Worm (Caenorhabditis elegans): ENCODE results near the gene fbxa-118.

The fbxa-118 gene

ce11 chrV:19771660-19772059, 5.5 kb downstream of the fbxa-118 start, which contains the start of gene M162.15:
M162.15 (minus strand) TSS chrV:19771760.
- TF ChIP-seq drap-1 (GFP tag; optimal IDR thresholded peaks at IDR 0.05) (no peak), tbx-8 (GFP tag; optimal IDR thresholded peaks at IDR 0.05) (no peak), unc-120 (tag; optimal IDR thresholded peaks at IDR 0.05; ENCODE audit: poor library complexity, severe bottlenecking) (no peak), snpc-4 (tag; optimal IDR thresholded peaks at IDR 0.05) (no peak), bed-3 (GFP tag; optimal IDR thresholded peaks at IDR 0.05) (no peak), mls-2 (tag; optimal IDR thresholded peaks at IDR 0.05) (no peak), unc-39 (tag; optimal IDR thresholded peaks at IDR 0.05) (no peak), ceh-39 (tag; optimal IDR thresholded peaks at IDR 0.05) (no peak), pha-4 (tag; optimal IDR thresholded peaks at IDR 0.05) (no peak), cnd-1 (tag; optimal IDR thresholded peaks at IDR 0.05) (no peak)

- TF ChIP-seq ceh-43 (GFP tag; optimal IDR thresholded peaks at IDR 0.05) (no peak), blmp-1 (tag; optimal IDR thresholded peaks at IDR 0.05) (no peak), elt-3 (tag; optimal IDR thresholded peaks at IDR 0.05) (no peak), hlh-1 (tag; optimal IDR thresholded peaks at IDR 0.05) (no peak), elt-1 (tag; optimal IDR thresholded peaks at IDR 0.05; ENCODE audit: borderline replicate concordance, insufficient read depth) (no peak), pha-4 (tag; optimal IDR thresholded peaks at IDR 0.05) (no peak), sem-2 (GFP tag; optimal IDR thresholded peaks at IDR 0.05) (no peak), ham-2 (GFP tag; optimal IDR thresholded peaks at IDR 0.05) (no peak), nhr-12 (tag; optimal IDR thresholded peaks at IDR 0.05) (no peak), mls-2 (tag; optimal IDR thresholded peaks at IDR 0.05) (no peak), lin-13 (tag; optimal IDR thresholded peaks at IDR 0.05) (no peak), nhr-28 (tag; optimal IDR thresholded peaks at IDR 0.05) (no peak), flh-1 (GFP tag; optimal IDR thresholded peaks at IDR 0.05) (no peak), ztf-11 (tag; optimal IDR thresholded peaks at IDR 0.05) (no peak), lsy-2 (tag; optimal IDR thresholded peaks at IDR 0.05) (no peak), bed-3 (GFP tag; optimal IDR thresholded peaks at IDR 0.05) (no peak), unc-39 (tag; optimal IDR thresholded peaks at IDR 0.05) (no peak), cnd-1 (tag; optimal IDR thresholded peaks at IDR 0.05) (no peak), lin-32 (GFP tag; optimal IDR thresholded peaks at IDR 0.05) (no peak), M03D4.4 (tag; optimal IDR thresholded peaks at IDR 0.05) (no peak)
These were observed 9.4 kb downstream of the fbxa-118 start for ce11 chrV:19767719-19768118.

- TF ChIP-seq hlh-1 (tag; optimal IDR thresholded peaks at IDR 0.05) (no peak), ceh-83 (GFP tag; optimal IDR thresholded peaks at IDR 0.05) (no peak), flh-1 (GFP tag; optimal IDR thresholded peaks at IDR 0.05) (no peak), sptf-1 (tag; optimal IDR thresholded peaks at IDR 0.05) (no peak)
These were observed 16.4 kb downstream of the fbxa-118 start, which contains the start of gene M162.5 for ce11 chrV:19760751-19761150. M162.5 (plus strand) TSS chrV:19761051.

ce11 chrV:19759282-19759681, 17.8 kb downstream of the fbxa-118 start:
- no peak for TF ChIP-seq sem-2 (GFP tag; optimal IDR thresholded peaks at IDR 0.05)
- no peak for TF ChIP-seq lin-32 (GFP tag; optimal IDR thresholded peaks at IDR 0.05)
- no peak for TF ChIP-seq unc-62 (GFP tag; optimal IDR thresholded peaks at IDR 0.05)
- no peak for TF ChIP-seq drap-1 (GFP tag; optimal IDR thresholded peaks at IDR 0.05)
- no peak for TF ChIP-seq ceh-43 (GFP tag; optimal IDR thresholded peaks at IDR 0.05)
- TF ChIP-seq sptf-1 (tag; optimal IDR thresholded peaks at IDR 0.05), result no peak
- no peak for TF ChIP-seq lin-13 (tag; optimal IDR thresholded peaks at IDR 0.05)
- TF ChIP-seq flh-1 (GFP tag; optimal IDR thresholded peaks at IDR 0.05), result no peak
- no peak for TF ChIP-seq ztf-11 (tag; optimal IDR thresholded peaks at IDR 0.05)
- no peak for TF ChIP-seq ceh-39 (tag; optimal IDR thresholded peaks at IDR 0.05)

- TF ChIP-seq bed-3 (GFP tag; optimal IDR thresholded peaks at IDR 0.05), result no peak
- no peak for TF ChIP-seq lsy-2 (tag; optimal IDR thresholded peaks at IDR 0.05)
- no peak for TF ChIP-seq ham-2 (GFP tag; optimal IDR thresholded peaks at IDR 0.05)
- TF ChIP-seq nhr-28 (tag; optimal IDR thresholded peaks at IDR 0.05), result no peak
- no peak for TF ChIP-seq zip-8 (tag; optimal IDR thresholded peaks at IDR 0.05)
- TF ChIP-seq tbx-8 (GFP tag; optimal IDR thresholded peaks at IDR 0.05), result no peak
- TF ChIP-seq mep-1 (tag; optimal IDR thresholded peaks at IDR 0.05), result no peak
- no peak for TF ChIP-seq blmp-1 (tag; optimal IDR thresholded peaks at IDR 0.05)
- no peak for TF ChIP-seq nhr-12 (tag; optimal IDR thresholded peaks at IDR 0.05)
- no peak for TF ChIP-seq ces-1 (GFP tag; optimal IDR thresholded peaks at IDR 0.05)
- TF ChIP-seq elt-3 (tag; optimal IDR thresholded peaks at IDR 0.05), result no peak
- no peak for TF ChIP-seq sptf-1 (tag; optimal IDR thresholded peaks at IDR 0.05)
- no peak for TF ChIP-seq mab-5 (tag; optimal IDR thresholded peaks at IDR 0.05)
- TF ChIP-seq hlh-1 (tag; optimal IDR thresholded peaks at IDR 0.05), result no peak
- TF ChIP-seq elt-1 (tag; optimal IDR thresholded peaks at IDR 0.05; ENCODE audit: borderline replicate concordance, insufficient read depth), result no peak
- no peak for TF ChIP-seq unc-62 (GFP tag; optimal IDR thresholded peaks at IDR 0.05)
- no peak for TF ChIP-seq nhr-237 (tag; optimal IDR thresholded peaks at IDR 0.05)
- no peak for TF ChIP-seq unc-120 (tag; optimal IDR thresholded peaks at IDR 0.05; ENCODE audit: poor library complexity, severe bottlenecking)
These were observed 20.9 kb downstream of the fbxa-118 start, which contains the start of gene W04E12.9 for ce11 chrV:19756253-19756652. W04E12.9 (plus strand) TSS chrV:19756553.
